Worm (Caenorhabditis elegans): ENCODE measurements around the gene C26B9.3.

Gene C26B9.3

ce11 chrX:5346303-5346702, 8.2 kb downstream of the C26B9.3 start (continued):
- TF ChIP-seq lin-13 (GFP tag; optimal IDR thresholded peaks at IDR 0.05), result no peak
- no peak for TF ChIP-seq skn-1 (tag; optimal IDR thresholded peaks at IDR 0.05)
- TF ChIP-seq lir-3 (tag; optimal IDR thresholded peaks at IDR 0.05), result no peak
- TF ChIP-seq mep-1 (tag; optimal IDR thresholded peaks at IDR 0.05), result no peak
- TF ChIP-seq rbr-2 (tag; optimal IDR thresholded peaks at IDR 0.05), result no peak
- no peak for TF ChIP-seq nhr-11 (tag; optimal IDR thresholded peaks at IDR 0.05)
- TF ChIP-seq tag-97 (GFP tag; IDR thresholded peaks at IDR 0.05), result no peak
- TF ChIP-seq tra-1 (GFP tag; IDR thresholded peaks at IDR 0.05), result no peak
- peak; percentile 58 for TF ChIP-seq dmd-6 (GFP tag; IDR thresholded peaks at IDR 0.05)

ce11 chrX:5347856-5348255, 9.8 kb downstream of the C26B9.3 start:
- TF ChIP-seq ZK546.5 (tag; optimal IDR thresholded peaks at IDR 0.05), result no peak
- peak; percentile 93 for TF ChIP-seq aha-1 (tag)

ce11 chrX:5348529-5349148, 10.5 kb downstream of the C26B9.3 start, which contains the start of gene syx-3:
TSS of gene syx-3 (plus strand) at chrX:5349098.
- TF ChIP-seq fos-1 (tag; optimal IDR thresholded peaks at IDR 0.05) (no peak), aly-2 (tag; optimal IDR thresholded peaks at IDR 0.05) (no peak), daf-16 (GFP tag; optimal IDR thresholded peaks at IDR 0.05) (no peak), daf-16 (tag; optimal IDR thresholded peaks at IDR 0.05) (no peak), nhr-28 (tag; optimal IDR thresholded peaks at IDR 0.05) (peak; percentile 7), attf-4 (tag; optimal IDR thresholded peaks at IDR 0.05) (no peak), hlh-11 (tag; optimal IDR thresholded peaks at IDR 0.05) (peak; percentile 13), unc-62 (GFP tag; optimal IDR thresholded peaks at IDR 0.05 in 1 of 2) (peak in 1 of 2 experiments; percentile 5), unc-62 (tag; optimal IDR thresholded peaks at IDR 0.05) (no peak), daf-8 (GFP tag; IDR thresholded peaks at IDR 0.05) (no peak), nhr-6 (tag; optimal IDR thresholded peaks at IDR 0.05) (no peak), pha-4 (GFP tag; IDR thresholded peaks at IDR 0.05) (no peak), pha-4 (tag; optimal IDR thresholded peaks at IDR 0.05) (no peak), duxl-1 (tag; optimal IDR thresholded peaks at IDR 0.05; ENCODE audit: poor library complexity) (peak; percentile 47), madf-5 (GFP tag; IDR thresholded peaks at IDR 0.05) (no peak), aha-1 (tag) (peak; percentile 94), dve-1 (tag; optimal IDR thresholded peaks at IDR 0.05; ENCODE audit: insufficient read depth) (no peak)

ce11 chrX:5354022-5354876, 16.1 kb downstream of the C26B9.3 start, which contains the start of gene pfn-2:
TSS of gene pfn-2 (minus strand) at chrX:5354072.
- peak; percentile 5; the same call in 1 of the 2 replicates for TF ChIP-seq pha-4 (GFP tag; IDR thresholded peaks at IDR 0.05)
- no peak for TF ChIP-seq pha-4 (tag; optimal IDR thresholded peaks at IDR 0.05)
- TF ChIP-seq arid-1 (GFP tag; conservative IDR thresholded peaks at IDR 0.05), result no peak
- peak in 1 of 2 experiments; percentile 14 for TF ChIP-seq lsy-2 (tag; optimal IDR thresholded peaks at IDR 0.05)
- peak; percentile 47 for TF ChIP-seq rbr-2 (tag; optimal IDR thresholded peaks at IDR 0.05)
- TF ChIP-seq mxl-3 (GFP tag; optimal IDR thresholded peaks at IDR 0.05), result peak; percentile 85
- peak; percentile 38 for TF ChIP-seq pqm-1 (tag; optimal IDR thresholded peaks at IDR 0.05)
- no peak for TF ChIP-seq php-3 (GFP tag; IDR thresholded peaks at IDR 0.05)
- TF ChIP-seq ceh-82 (tag; optimal IDR thresholded peaks at IDR 0.05), result no peak
- TF ChIP-seq saeg-2 (GFP tag; IDR thresholded peaks at IDR 0.05), result no peak
- TF ChIP-seq ctbp-1 (GFP tag; IDR thresholded peaks at IDR 0.05), result 0 out of 2 replicates have a peak, but pooled peaks have one; percentile 13
- TF ChIP-seq hif-1 (tag; optimal IDR thresholded peaks at IDR 0.05), result peak in 1 of 2 experiments; percentile 32
- 0 out of 2 replicates have a peak, but pooled peaks have one; percentile 8 for TF ChIP-seq lim-7 (GFP tag; IDR thresholded peaks at IDR 0.05)
- peak; percentile 98 for TF ChIP-seq aha-1 (tag)
- TF ChIP-seq lin-39 (tag; optimal IDR thresholded peaks at IDR 0.05), result no peak
- peak in 1 of 2 experiments; percentile 48 for TF ChIP-seq mdl-1 (tag; optimal IDR thresholded peaks at IDR 0.05)
- TF ChIP-seq hmg-1.1 (GFP tag; IDR thresholded peaks at IDR 0.05), result peak; percentile 69
- TF ChIP-seq set-16 (GFP tag; IDR thresholded peaks at IDR 0.05), result peak; percentile 94
- no peak for TF ChIP-seq daf-16 (GFP tag; optimal IDR thresholded peaks at IDR 0.05)
- peak; percentile 76 for TF ChIP-seq daf-16 (tag; optimal IDR thresholded peaks at IDR 0.05)
- no peak for TF ChIP-seq egl-27 (tag; optimal IDR thresholded peaks at IDR 0.05)
- 0 out of 2 replicates have a peak, but pooled peaks have one; percentile 32 for TF ChIP-seq dmd-9 (GFP tag; IDR thresholded peaks at IDR 0.05)
- TF ChIP-seq nhr-77 (tag; optimal IDR thresholded peaks at IDR 0.05), result no peak
- no peak for TF ChIP-seq vab-7 (GFP tag; IDR thresholded peaks at IDR 0.05)

Data from whole organism, L4 larva.